Worm (Caenorhabditis elegans): ENCODE results near the gene W08F4.10.
"Not testable (repeated sequence)": the region's sequence is repeated elsewhere in the genome, so short reads cannot be mapped to it uniquely, and the experiment has no call there.

W08F4.10 gene

DNA sequence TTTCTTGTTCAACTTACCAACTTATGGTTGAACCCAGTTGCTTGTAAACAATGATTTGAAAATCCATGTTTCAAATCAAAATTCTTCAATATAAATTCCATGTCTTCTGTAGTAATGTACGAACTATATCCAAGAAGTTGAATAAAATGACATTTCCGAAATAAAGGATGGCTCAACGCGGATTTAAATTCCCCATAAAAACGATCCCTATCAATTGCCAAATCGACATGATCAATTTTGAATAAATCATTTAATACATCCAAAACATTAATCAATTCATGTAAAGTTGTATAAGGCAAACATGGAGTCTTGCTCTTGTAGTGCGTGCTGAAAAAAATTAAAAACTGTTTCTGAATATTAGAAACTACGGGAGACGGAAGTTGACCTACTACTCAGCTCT lies at the start of gene W08F4.10:
Gene W08F4.10 (minus strand): TSS at position 101 of the 400 bp plus-strand sequence.
- no peak for TF ChIP-seq unc-62 (GFP tag; optimal IDR thresholded peaks at IDR 0.05)

ce11 chrII:639467-639866 lies 48.5 kb upstream of the W08F4.10 start, which contains the start of gene K07E8.6:
Gene K07E8.6, minus strand, starts transcription at chrII:639567.
- TF ChIP-seq unc-62 (GFP tag; optimal IDR thresholded peaks at IDR 0.05) = no peak

DNA sequence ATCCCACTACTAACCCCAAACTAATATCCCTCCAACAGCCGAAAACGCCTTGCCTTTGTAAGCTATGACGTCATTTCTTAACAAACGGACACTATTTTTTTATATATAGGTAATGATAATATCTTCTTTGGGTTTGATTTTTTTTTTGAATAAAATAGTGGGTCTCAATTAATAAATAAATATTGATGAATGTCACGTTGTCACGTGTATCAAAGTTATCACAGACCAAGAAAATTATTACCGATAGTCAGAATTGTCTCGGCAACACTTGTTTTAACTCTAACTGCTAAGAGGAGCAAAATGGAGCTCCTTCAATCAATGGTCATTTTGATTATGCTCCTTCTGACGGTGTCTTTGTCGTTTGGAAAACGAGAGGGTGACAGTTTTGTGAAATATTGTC lies 43.0 kb upstream of the W08F4.10 start, which contains the start of gene T04B8.1:
Gene T04B8.1 (plus strand): TSS at position 301 of the 400 bp plus-strand sequence.
- no peak for TF ChIP-seq unc-62 (GFP tag; optimal IDR thresholded peaks at IDR 0.05)

DNA sequence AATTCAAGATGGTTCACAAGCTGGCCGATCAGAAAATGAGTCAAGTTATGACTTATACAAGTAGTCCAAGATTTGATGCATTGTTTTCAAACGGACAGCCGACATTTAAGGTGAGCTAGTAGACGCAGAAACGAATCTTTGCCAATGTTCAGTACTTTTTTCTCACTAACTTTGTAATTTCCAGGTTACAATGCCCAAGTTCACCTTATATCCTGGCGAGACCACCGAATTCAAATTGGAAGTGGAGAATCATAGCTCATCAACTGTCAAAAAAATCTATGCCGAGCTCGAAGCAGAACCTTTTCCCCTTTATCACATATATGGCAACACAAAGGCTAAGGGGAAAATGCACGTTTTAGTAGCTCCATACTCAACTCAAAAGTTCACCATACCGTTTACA lies 36.9 kb upstream of the W08F4.10 start:
- no peak for TF ChIP-seq unc-62 (GFP tag; optimal IDR thresholded peaks at IDR 0.05)

ce11 chrII:627205-627604 lies 36.2 kb upstream of the W08F4.10 start, which contains the start of gene arrd-1:
Gene arrd-1, plus strand, starts transcription at chrII:627505.
- no peak for TF ChIP-seq unc-62 (GFP tag; optimal IDR thresholded peaks at IDR 0.05)

DNA sequence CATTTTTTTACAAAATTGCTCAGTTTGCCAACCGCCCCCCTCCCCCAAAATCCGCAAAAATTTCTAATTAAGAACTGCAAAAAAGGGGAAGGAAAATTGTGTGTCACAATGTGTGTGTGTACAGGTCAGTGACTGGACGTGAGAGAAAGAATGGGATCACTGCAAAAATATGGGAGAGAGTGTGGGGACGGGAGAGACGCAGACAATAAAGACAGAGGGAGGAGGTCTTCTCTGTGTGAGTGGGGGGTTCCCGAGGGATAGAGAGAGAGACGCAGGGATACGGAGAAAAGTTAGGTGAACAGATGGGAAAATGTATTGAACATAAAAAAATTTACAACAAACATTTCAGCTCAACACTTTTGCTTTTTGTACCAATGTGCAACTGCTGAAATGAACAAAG lies 34.9 kb upstream of the W08F4.10 start:
- TF ChIP-seq unc-62 (GFP tag; optimal IDR thresholded peaks at IDR 0.05) = no peak

ce11 chrII:624443-624842 lies 33.4 kb upstream of the W08F4.10 start, which contains the start of gene T04B8.5:
Gene T04B8.5, minus strand, starts transcription at chrII:624543.
- TF ChIP-seq unc-62 (GFP tag; optimal IDR thresholded peaks at IDR 0.05) = no peak

DNA sequence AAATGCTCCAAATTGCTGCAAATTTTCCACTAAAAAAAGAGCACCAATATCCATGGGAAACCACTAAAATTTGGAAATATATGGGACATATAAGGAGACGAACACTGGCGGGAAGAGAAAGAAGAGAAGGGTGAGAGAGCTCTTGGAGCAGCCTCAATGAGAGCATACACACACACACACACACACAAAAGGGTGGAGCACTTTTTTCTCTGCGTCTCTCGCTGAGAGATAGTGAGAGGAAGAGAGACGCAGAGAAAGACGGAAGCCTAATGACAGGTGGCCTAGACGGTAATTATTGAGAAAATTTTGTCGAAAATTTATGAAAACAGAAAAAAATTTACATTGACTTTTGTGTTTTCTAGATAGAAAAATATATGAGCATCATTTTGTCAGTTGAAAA lies 31.5 kb upstream of the W08F4.10 start:
- no peak for TF ChIP-seq unc-62 (GFP tag; optimal IDR thresholded peaks at IDR 0.05)

DNA sequence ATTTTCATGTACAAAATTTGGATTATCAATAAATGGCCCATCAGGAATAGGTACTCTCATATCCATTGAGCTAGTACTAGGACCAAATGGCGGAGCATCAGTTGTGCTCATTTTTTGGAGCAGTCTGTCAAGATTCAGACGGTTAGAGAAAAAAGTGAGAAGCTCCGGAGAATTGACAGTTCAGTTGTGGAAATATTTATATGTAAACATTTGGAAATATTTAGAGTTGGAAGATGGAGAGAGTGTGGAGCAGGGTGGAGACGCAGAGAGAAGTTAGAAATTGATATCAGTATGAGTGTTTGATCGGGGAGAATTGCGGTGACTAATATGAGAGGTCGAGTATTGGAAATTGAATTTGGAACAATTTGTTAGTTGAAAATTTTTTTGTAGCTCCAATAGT lies 30.1 kb upstream of the W08F4.10 start:
- TF ChIP-seq unc-62 (GFP tag; optimal IDR thresholded peaks at IDR 0.05) = no peak

DNA sequence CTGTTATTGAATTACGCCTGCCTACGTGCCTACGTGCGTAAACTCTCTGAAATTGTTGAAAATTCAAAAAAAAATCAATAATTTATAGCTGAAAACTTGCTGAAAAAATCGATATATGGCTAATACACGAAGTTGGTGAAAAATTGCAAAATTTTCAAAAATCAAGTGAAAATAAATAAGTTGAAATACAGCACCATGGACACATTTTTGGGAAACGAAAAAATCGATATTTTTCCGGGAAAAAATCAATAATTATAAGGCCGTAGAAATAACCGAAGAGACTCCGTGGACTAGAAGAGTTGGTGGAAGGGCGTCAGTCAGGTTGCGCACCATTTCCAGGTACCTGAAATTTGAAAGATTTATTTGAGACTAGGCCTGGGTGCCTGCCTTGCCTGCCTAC lies 23.7 kb upstream of the W08F4.10 start:
- TF ChIP-seq unc-62 (GFP tag; optimal IDR thresholded peaks at IDR 0.05) = no peak

DNA sequence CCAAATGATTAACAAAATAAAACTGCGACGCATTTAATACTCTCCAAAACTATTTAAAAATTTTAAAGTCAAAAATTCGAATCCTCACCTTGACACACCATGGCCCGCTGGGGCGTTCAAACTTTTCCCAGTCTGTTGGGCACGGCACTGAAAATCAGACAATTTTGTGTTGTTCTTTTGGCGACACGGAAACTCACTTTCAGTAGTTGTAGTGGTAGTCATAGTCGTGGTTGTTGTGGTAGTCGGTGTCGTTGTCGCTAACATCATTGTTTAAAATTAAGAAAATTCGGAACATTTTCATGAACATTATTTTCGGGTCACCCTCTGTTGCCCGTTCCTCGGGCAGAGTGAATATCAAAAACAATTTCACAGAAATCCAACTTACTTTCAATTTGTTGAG lies 21.4 kb upstream of the W08F4.10 start, which contains the start of gene clec-118:
Gene clec-118 (minus strand): TSS at position 101 of the 400 bp plus-strand sequence.
- not testable (repeated sequence) for TF ChIP-seq unc-62 (GFP tag; optimal IDR thresholded peaks at IDR 0.05)

ce11 chrII:608757-609156 lies 17.7 kb upstream of the W08F4.10 start, which contains the start of gene W04H10.1:
Gene W04H10.1, plus strand, starts transcription at chrII:609057.
- no peak for TF ChIP-seq unc-62 (GFP tag; optimal IDR thresholded peaks at IDR 0.05)

ce11 chrII:608341-608740 lies 17.3 kb upstream of the W08F4.10 start, which contains the start of gene W04H10.6:
Gene W04H10.6, minus strand, starts transcription at chrII:608441.
- no peak for TF ChIP-seq unc-62 (GFP tag; optimal IDR thresholded peaks at IDR 0.05)

DNA sequence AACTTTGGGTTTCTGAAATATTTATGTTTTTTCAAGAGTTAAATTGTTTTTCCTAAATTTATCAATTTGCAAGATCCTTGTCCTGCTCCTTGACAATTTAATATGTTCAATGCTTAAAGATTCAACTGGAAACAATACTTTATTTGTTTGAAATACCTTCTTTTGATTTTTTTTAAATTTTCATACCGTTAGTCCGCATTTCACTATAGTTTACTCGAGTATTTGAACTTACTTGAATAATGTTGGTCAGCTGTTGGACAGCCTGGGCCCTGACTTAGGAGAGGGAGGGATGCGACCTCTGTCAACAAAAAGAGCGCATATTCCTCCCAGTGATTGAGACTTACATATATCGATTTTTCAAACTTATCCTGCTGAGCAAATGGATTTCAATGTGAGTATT lies 15.0 kb upstream of the W08F4.10 start, which contains the start of gene W04H10.5:
Gene W04H10.5 (plus strand): TSS at position 301 of the 400 bp plus-strand sequence.
- no peak for TF ChIP-seq unc-62 (GFP tag; optimal IDR thresholded peaks at IDR 0.05)

ce11 chrII:605267-605666 lies 14.3 kb upstream of the W08F4.10 start, which contains the start of gene W04H10.2:
Gene W04H10.2, plus strand, starts transcription at chrII:605567.
- TF ChIP-seq unc-62 (GFP tag; optimal IDR thresholded peaks at IDR 0.05) = no peak

ce11 chrII:602969-603368 lies 12.0 kb upstream of the W08F4.10 start:
- TF ChIP-seq unc-62 (GFP tag; optimal IDR thresholded peaks at IDR 0.05) = no peak

- no peak for TF ChIP-seq unc-62 (GFP tag; optimal IDR thresholded peaks at IDR 0.05)
Observed at ce11 chrII:602020-602419, 11.0 kb upstream of the W08F4.10 start, which contains the start of gene nhl-3. Gene nhl-3, minus strand, starts transcription at chrII:602120.

- no peak for TF ChIP-seq unc-62 (GFP tag; optimal IDR thresholded peaks at IDR 0.05)
Observed at ce11 chrII:601305-601704, 10.3 kb upstream of the W08F4.10 start.

Data from whole organism, dauer.